Fruit fly (Drosophila melanogaster) whole organism, wandering third instar larva: ENCODE results near the gene hry.

Source experiments
- Abd-B ChIP-seq: fragments of >200 bp; optimal IDR thresholded peaks from 2 replicates; lab custom pipeline; 2017; ENCODE audit warnings: missing biosample characterization, missing genetic modification characterization
- CG32264 ChIP-seq: fragments of 200-800 bp; sonication (Bioruptor generic); optimal IDR thresholded peaks from 2 replicates; lab custom pipeline; 2016; ENCODE audit warnings: missing biosample characterization, missing genetic modification characterization
- CG9705 ChIP-seq: fragments of 200-800 bp; sonication (Bioruptor generic); optimal IDR thresholded peaks from 2 replicates; lab custom pipeline; 2018; ENCODE audit warnings: missing biosample characterization, mild to moderate bottlenecking, missing genetic modification characterization
- CrebA ChIP-seq: fragments of 200-800 bp; sonication (Bioruptor generic); optimal IDR thresholded peaks from 2 replicates; lab custom pipeline; 2016; ENCODE audit warnings: missing biosample characterization, mild to moderate bottlenecking, missing genetic modification characterization, borderline replicate concordance
- Dfd ChIP-seq: fragments of >200 bp; optimal IDR thresholded peaks from 2 replicates; lab custom pipeline; 2017; ENCODE audit warnings: missing biosample characterization, missing genetic modification characterization
- Dif ChIP-seq: fragments of 200-275, 200-300 bp; sonication (Bioruptor generic); optimal IDR thresholded peaks from 2 replicates; lab custom pipeline; 2018; ENCODE audit warnings: missing biosample characterization, missing genetic modification characterization; ENCODE audit not compliant: partially characterized antibody
- GATAd ChIP-seq: sonication (Bioruptor generic); optimal IDR thresholded peaks from 2 replicates; lab custom pipeline; 2016; ENCODE audit warnings: missing biosample characterization, missing genetic modification characterization
- HLH106 ChIP-seq: fragments of 200-800 bp; optimal IDR thresholded peaks from 3 replicates; lab custom pipeline; 2019; ENCODE audit warnings: missing biosample characterization, mild to moderate bottlenecking, missing genetic modification characterization, moderate library complexity
- Hnf4 ChIP-seq: fragments of 200-800 bp; sonication (Bioruptor generic); optimal IDR thresholded peaks from 2 replicates; lab custom pipeline; 2016; ENCODE audit warnings: missing biosample characterization, mild to moderate bottlenecking, missing genetic modification characterization
- Hr78 ChIP-seq: fragments of >200 bp; optimal IDR thresholded peaks from 2 replicates; lab custom pipeline; 2017; ENCODE audit warnings: missing biosample characterization, missing genetic modification characterization
- Hr83 ChIP-seq: fragments of 200-300 bp; sonication (Bioruptor generic); optimal IDR thresholded peaks from 2 replicates; lab custom pipeline; 2016; ENCODE audit warnings: missing biosample characterization, mild to moderate bottlenecking, missing genetic modification characterization, moderate library complexity; ENCODE audit not compliant: poor library complexity, severe bottlenecking
- Jra ChIP-seq: sonication (Bioruptor generic); optimal IDR thresholded peaks from 2 replicates; lab custom pipeline; 2016; ENCODE audit warnings: missing biosample characterization, missing genetic modification characterization
- Mio ChIP-seq: sonication (Bioruptor generic); optimal IDR thresholded peaks from 2 replicates; lab custom pipeline; 2016; ENCODE audit warnings: missing biosample characterization, missing genetic modification characterization
- Myc ChIP-seq: fragments of >200 bp; optimal IDR thresholded peaks from 2 replicates; lab custom pipeline; 2017
- N ChIP-seq: fragments of >200 bp; optimal IDR thresholded peaks from 2 replicates; lab custom pipeline; 2018; ENCODE audit warnings: missing biosample characterization, missing external identifiers, missing genetic modification characterization
- OdsH ChIP-seq: fragments of 200-800 bp; sonication (Bioruptor generic); optimal IDR thresholded peaks from 2 replicates; lab custom pipeline; 2016; ENCODE audit warnings: missing biosample characterization, mild to moderate bottlenecking, missing genetic modification characterization
- Rel ChIP-seq, 2 experiments: fragments of 200-800 bp; sonication (Bioruptor generic) in 1 of 2; optimal IDR thresholded peaks; 2 replicates in 1 of 2; 3 replicates in 1 of 2; lab custom pipeline; 2016 to 2019; ENCODE audit warnings: mild to moderate bottlenecking in 2 of 2, missing biosample characterization in 2 of 2, missing genetic modification characterization in 2 of 2, moderate library complexity in 1 of 2
- Sp1 ChIP-seq: fragments of 200-800 bp; sonication (Bioruptor generic); optimal IDR thresholded peaks from 3 replicates; lab custom pipeline; 2019; ENCODE audit warnings: missing biosample characterization, mild to moderate bottlenecking, missing genetic modification characterization, moderate library complexity
- Vsx2 ChIP-seq: fragments of 200-300, 225-300 bp; sonication (Bioruptor generic); optimal IDR thresholded peaks from 2 replicates; lab custom pipeline; 2018; ENCODE audit warnings: missing biosample characterization, missing genetic modification characterization; ENCODE audit not compliant: partially characterized antibody
- br ChIP-seq: fragments of 200-800 bp; sonication (Bioruptor generic); optimal IDR thresholded peaks from 2 replicates; lab custom pipeline; 2016; ENCODE audit warnings: missing biosample characterization, missing genetic modification characterization
- brk ChIP-seq: fragments of 200-800 bp; sonication (Bioruptor generic); optimal IDR thresholded peaks from 2 replicates; lab custom pipeline; 2016; ENCODE audit warnings: missing biosample characterization, mild to moderate bottlenecking, missing genetic modification characterization
- dl ChIP-seq, 2 experiments: fragments of 175-275, 200-275 bp in 1 of 2; fragments of 200-275 bp in 1 of 2; sonication (Bioruptor generic); optimal IDR thresholded peaks; lab custom pipeline; 2018; ENCODE audit warnings: mild to moderate bottlenecking in 2 of 2, missing biosample characterization in 2 of 2, missing genetic modification characterization in 2 of 2, moderate library complexity in 2 of 2; ENCODE audit not compliant: partially characterized antibody in 2 of 2, insufficient read depth in 1 of 2
- dmrt93B ChIP-seq: fragments of 200-800 bp; sonication (Bioruptor generic); optimal IDR thresholded peaks from 2 replicates; lab custom pipeline; 2018; ENCODE audit warnings: missing biosample characterization, mild to moderate bottlenecking, missing genetic modification characterization
- dsf ChIP-seq: sonication (Bioruptor generic); optimal IDR thresholded peaks from 2 replicates; lab custom pipeline; 2016; ENCODE audit warnings: missing biosample characterization, missing genetic modification characterization, borderline replicate concordance
- ey ChIP-seq: fragments of 200-800 bp; sonication (Bioruptor generic); optimal IDR thresholded peaks from 2 replicates; lab custom pipeline; 2016; ENCODE audit warnings: missing biosample characterization, missing genetic modification characterization
- foxo ChIP-seq, 2 experiments: fragments of 200-800 bp; sonication (Bioruptor generic); optimal IDR thresholded peaks; 2 replicates in 1 of 2; 3 replicates in 1 of 2; lab custom pipeline; 2016 to 2017; ENCODE audit warnings: missing biosample characterization in 2 of 2, missing genetic modification characterization in 2 of 2
- fru ChIP-seq: fragments of 200-800 bp; sonication (Bioruptor generic); optimal IDR thresholded peaks from 3 replicates; lab custom pipeline; 2016; ENCODE audit warnings: missing biosample characterization, mild to moderate bottlenecking, missing genetic modification characterization
- h ChIP-seq: fragments of 200-800 bp; sonication (Bioruptor generic); optimal IDR thresholded peaks from 3 replicates; lab custom pipeline; 2016; ENCODE audit warnings: missing biosample characterization, mild to moderate bottlenecking, missing genetic modification characterization
- jim ChIP-seq: fragments of 175-275, 200-325 bp; sonication (Bioruptor generic); optimal IDR thresholded peaks from 2 replicates; lab custom pipeline; 2016; ENCODE audit warnings: missing biosample characterization, mild to moderate bottlenecking, missing genetic modification characterization
- lola ChIP-seq: fragments of >200 bp; optimal IDR thresholded peaks from 2 replicates; lab custom pipeline; 2017; ENCODE audit warnings: missing biosample characterization, missing genetic modification characterization
- pan ChIP-seq: fragments of >200 bp; optimal IDR thresholded peaks from 2 replicates; lab custom pipeline; 2017
- psq ChIP-seq: fragments of 200-800 bp; sonication (Bioruptor generic); optimal IDR thresholded peaks from 3 replicates; lab custom pipeline; 2017; ENCODE audit warnings: missing biosample characterization, mild to moderate bottlenecking, missing genetic modification characterization, moderate library complexity
- rgr ChIP-seq: fragments of 200-800 bp; sonication (Bioruptor generic); optimal IDR thresholded peaks from 3 replicates; lab custom pipeline; 2016; ENCODE audit warnings: missing biosample characterization, mild to moderate bottlenecking, missing genetic modification characterization
- sage ChIP-seq: fragments of 200-800 bp; sonication (Bioruptor generic); optimal IDR thresholded peaks from 2 replicates; lab custom pipeline; 2016; ENCODE audit warnings: missing biosample characterization, mild to moderate bottlenecking, missing genetic modification characterization
- sv ChIP-seq: fragments of 200-800 bp; sonication (Bioruptor generic); optimal IDR thresholded peaks from 3 replicates; lab custom pipeline; 2016; ENCODE audit warnings: missing biosample characterization, missing genetic modification characterization
- tai ChIP-seq: sonication (Bioruptor generic); optimal IDR thresholded peaks from 2 replicates; lab custom pipeline; 2016; ENCODE audit warnings: missing biosample characterization, missing genetic modification characterization
- usp ChIP-seq: fragments of >200 bp; optimal IDR thresholded peaks from 2 replicates; lab custom pipeline; 2017; ENCODE audit warnings: missing biosample characterization, missing genetic modification characterization
- woc ChIP-seq: sonication (Bioruptor generic); optimal IDR thresholded peaks from 2 replicates; lab custom pipeline; 2016; ENCODE audit warnings: missing biosample characterization, mild to moderate bottlenecking, missing genetic modification characterization

The hry gene

DNA sequence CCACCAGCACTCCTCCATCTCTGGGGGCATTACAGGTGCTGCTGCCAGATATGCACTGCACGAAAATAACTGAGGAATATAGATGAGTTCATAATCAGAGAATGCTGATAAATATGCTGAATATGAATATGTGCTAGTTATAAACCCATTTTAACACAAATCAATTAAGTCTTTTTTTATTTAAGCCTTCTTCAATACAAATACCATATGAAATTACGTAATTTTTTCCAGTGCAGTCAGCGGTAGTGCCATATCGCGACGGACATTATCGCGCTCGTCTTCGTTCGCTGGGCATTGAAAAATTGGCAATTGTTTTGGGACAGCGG lies 18.2 kb upstream of the hry start:
- TF ChIP-seq sv (GFP tag; lab: Kevin White, UChicago) (no peak), pan (lab: Kevin White, UChicago) (no peak), HLH106 (tag; lab: Kevin White, UChicago) (peak; percentile 89), usp (GFP tag; lab: Kevin White, UChicago) (no peak), Rel (GFP tag; optimal IDR thresholded peaks at IDR 0.05; lab: Kevin White, UChicago) (peak; percentile 53), Rel (tag; optimal IDR thresholded peaks at IDR 0.05; lab: Kevin White, UChicago) (peak; percentile 58), dsf (GFP tag; lab: Kevin White, UChicago) (no peak), rgr (GFP tag; lab: Kevin White, UChicago) (peak; percentile 79), h (GFP tag; lab: Kevin White, UChicago) (peak; percentile 90), CG9705 (GFP tag; lab: Kevin White, UChicago) (peak; percentile 62), OdsH (GFP tag; lab: Kevin White, UChicago) (peak; percentile 84), Jra (GFP tag; lab: Kevin White, UChicago) (peak; percentile 59), br (GFP tag; lab: Kevin White, UChicago) (peak; percentile 84), dmrt93B (GFP tag; lab: Kevin White, UChicago) (peak; percentile 55), Dif (GFP tag; lab: Kevin White, UChicago) (no peak), GATAd (GFP tag; lab: Kevin White, UChicago) (no peak), CG32264 (peak; percentile 80), dl (GFP tag; optimal IDR thresholded peaks at IDR 0.05; lab: Kevin White, UChicago; ENCODE audit: insufficient read depth in 1 of 2, partially characterized antibody in 2 of 2) (no peak), Myc (lab: Kevin White, UChicago) (no peak), N (no peak), fru (GFP tag; lab: Kevin White, UChicago) (peak; percentile 93), Abd-B (GFP tag; lab: Kevin White, UChicago) (no peak), woc (GFP tag; lab: Kevin White, UChicago) (peak; percentile 85), Dfd (no peak), Sp1 (GFP tag; lab: Kevin White, UChicago) (peak; percentile 88), brk (GFP tag; lab: Kevin White, UChicago) (peak; percentile 63), Hr78 (GFP tag; lab: Kevin White, UChicago) (no peak), lola (no peak), Mio (GFP tag; lab: Kevin White, UChicago) (no peak), Hnf4 (peak; percentile 76), psq (GFP tag; lab: Kevin White, UChicago) (peak; percentile 65), Vsx2 (no peak), foxo (GFP tag; optimal IDR thresholded peaks at IDR 0.05; lab: Kevin White, UChicago) (peak in 1 of 2 experiments; percentile 89), jim (no peak), tai (GFP tag; lab: Kevin White, UChicago) (peak; percentile 64), ey (GFP tag; lab: Kevin White, UChicago) (peak; percentile 85), Hr83 (GFP tag; lab: Kevin White, UChicago) (no peak), sage (GFP tag; lab: Kevin White, UChicago) (peak; percentile 31), CrebA (GFP tag; lab: Kevin White, UChicago) (no peak)

DNA sequence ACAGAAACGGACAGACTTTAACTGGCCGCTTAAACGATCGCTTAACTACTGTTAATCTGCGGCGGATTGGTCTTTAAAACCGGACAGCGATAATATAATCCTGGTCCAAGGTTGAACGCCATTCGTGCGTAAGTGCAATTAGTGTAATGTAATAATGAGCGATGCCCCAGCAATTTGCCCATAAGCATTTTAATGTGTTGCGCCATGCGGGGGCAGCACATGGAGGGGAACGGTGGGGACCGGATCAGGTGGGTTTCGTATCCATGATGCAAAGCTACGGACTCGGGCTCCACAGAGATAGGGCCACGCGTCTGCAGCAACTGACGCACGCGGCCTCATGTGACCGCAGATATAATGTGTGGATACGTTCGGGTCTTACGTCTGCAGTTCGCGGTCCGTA lies 17.8 kb upstream of the hry start:
- TF ChIP-seq foxo (GFP tag; optimal IDR thresholded peaks at IDR 0.05; lab: Kevin White, UChicago): no peak
- no peak for TF ChIP-seq rgr (GFP tag; lab: Kevin White, UChicago)
- no peak for TF ChIP-seq h (GFP tag; lab: Kevin White, UChicago)
- no peak for TF ChIP-seq fru (GFP tag; lab: Kevin White, UChicago)
- TF ChIP-seq psq (GFP tag; lab: Kevin White, UChicago): no peak
- TF ChIP-seq dl (GFP tag; optimal IDR thresholded peaks at IDR 0.05; lab: Kevin White, UChicago; ENCODE audit: insufficient read depth in 1 of 2, partially characterized antibody in 2 of 2): no peak
- no peak for TF ChIP-seq HLH106 (tag; lab: Kevin White, UChicago)
- TF ChIP-seq Dfd: no peak
- TF ChIP-seq usp (GFP tag; lab: Kevin White, UChicago): no peak
- TF ChIP-seq Mio (GFP tag; lab: Kevin White, UChicago): no peak
- TF ChIP-seq Myc (lab: Kevin White, UChicago): no peak
- TF ChIP-seq Sp1 (GFP tag; lab: Kevin White, UChicago): no peak
- TF ChIP-seq OdsH (GFP tag; lab: Kevin White, UChicago): no peak
- TF ChIP-seq sv (GFP tag; lab: Kevin White, UChicago): no peak
- TF ChIP-seq Vsx2: no peak
- TF ChIP-seq CrebA (GFP tag; lab: Kevin White, UChicago): no peak
- no peak for TF ChIP-seq GATAd (GFP tag; lab: Kevin White, UChicago)
- TF ChIP-seq CG9705 (GFP tag; lab: Kevin White, UChicago): no peak
